Fruit fly (Drosophila melanogaster): ENCODE measurements around the gene ORMDL.

Gene ORMDL

DNA sequence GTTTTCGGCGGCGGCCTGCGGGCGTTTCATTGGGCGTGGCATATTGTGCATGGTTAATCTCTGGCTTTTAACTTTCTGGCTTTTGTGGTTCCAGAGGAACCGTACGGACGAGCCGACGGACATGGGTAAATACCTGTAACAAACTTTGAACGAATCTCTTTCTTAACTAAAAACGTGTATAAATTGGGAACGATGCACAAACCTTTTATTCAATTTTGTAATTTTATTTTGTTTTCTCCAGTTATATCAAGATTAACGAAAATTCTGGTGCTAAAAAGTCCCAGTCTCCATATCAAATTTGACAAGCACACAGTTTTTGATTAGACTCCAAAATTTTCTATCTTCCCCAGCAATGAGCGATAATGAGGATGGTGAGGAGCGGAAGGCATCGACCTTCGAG is 36.7 kb downstream of the ORMDL start, which contains the start of gene CG11249:
TSS of gene CG11249 (plus strand) at position 301 of the 400 bp plus-strand sequence.
- no peak for TF ChIP-seq Myc (optimal IDR thresholded peaks at IDR 0.05)
- TF ChIP-seq psq (optimal IDR thresholded peaks at IDR 0.05): no peak
- TF ChIP-seq Sin3A (optimal IDR thresholded peaks at IDR 0.05): no peak
- TF ChIP-seq h (optimal IDR thresholded peaks at IDR 0.05): no peak
- TF ChIP-seq insv (optimal IDR thresholded peaks at IDR 0.05): no peak
- no peak for TF ChIP-seq ttk (optimal IDR thresholded peaks at IDR 0.05)

DNA sequence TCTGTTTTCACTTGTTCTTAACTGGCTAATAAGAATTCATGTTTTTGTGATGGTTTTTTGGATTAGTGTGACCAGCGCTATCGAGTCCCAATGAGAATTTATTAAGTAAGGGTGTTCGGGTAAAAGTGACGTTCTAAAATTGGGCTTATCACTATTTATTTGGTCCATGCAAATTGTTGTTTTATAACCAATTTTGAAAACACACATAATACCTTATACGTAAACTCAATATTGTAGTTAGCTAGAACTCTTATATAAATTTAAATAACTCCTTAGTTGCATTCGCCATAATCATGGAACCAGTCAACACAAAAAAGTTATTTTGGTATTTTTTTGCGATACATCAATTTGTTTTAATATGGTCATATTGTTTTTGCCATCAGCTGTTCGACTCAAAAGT is 44.6 kb downstream of the ORMDL start, which contains the start of the genes Als2 and CG11248:
TSS of gene Als2 (minus strand) at position 69 of the 400 bp plus-strand sequence.
TSS of gene CG11248 (plus strand) at position 364 of the 400 bp plus-strand sequence.
- TF ChIP-seq insv (optimal IDR thresholded peaks at IDR 0.05): no peak

DNA sequence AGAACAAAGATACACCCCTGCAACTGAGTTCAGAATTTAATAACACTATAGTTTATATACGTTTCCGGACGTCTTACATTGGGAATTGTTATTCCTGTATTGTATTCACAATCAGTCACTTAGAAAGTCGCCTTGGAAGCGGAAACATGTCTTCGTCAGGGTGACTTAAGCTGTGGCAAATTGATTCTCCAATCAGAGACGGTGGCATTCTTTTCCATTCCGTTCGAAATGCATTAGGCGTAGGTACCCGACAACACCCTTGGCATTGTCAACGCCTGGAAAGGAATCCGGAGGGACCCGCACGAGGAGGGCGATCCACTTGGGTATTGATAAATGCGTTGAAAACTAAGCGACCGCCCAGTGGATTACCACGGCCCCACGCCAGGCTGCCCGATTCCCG is 48.8 kb downstream of the ORMDL start, which contains the start of gene Sfp78E:
TSS of gene Sfp78E (minus strand) at position 101 of the 400 bp plus-strand sequence.
- TF ChIP-seq insv (optimal IDR thresholded peaks at IDR 0.05) (no peak), psq (optimal IDR thresholded peaks at IDR 0.05) (no peak), Sin3A (optimal IDR thresholded peaks at IDR 0.05) (no peak), Myc (optimal IDR thresholded peaks at IDR 0.05) (no peak), h (optimal IDR thresholded peaks at IDR 0.05) (no peak)

DNA sequence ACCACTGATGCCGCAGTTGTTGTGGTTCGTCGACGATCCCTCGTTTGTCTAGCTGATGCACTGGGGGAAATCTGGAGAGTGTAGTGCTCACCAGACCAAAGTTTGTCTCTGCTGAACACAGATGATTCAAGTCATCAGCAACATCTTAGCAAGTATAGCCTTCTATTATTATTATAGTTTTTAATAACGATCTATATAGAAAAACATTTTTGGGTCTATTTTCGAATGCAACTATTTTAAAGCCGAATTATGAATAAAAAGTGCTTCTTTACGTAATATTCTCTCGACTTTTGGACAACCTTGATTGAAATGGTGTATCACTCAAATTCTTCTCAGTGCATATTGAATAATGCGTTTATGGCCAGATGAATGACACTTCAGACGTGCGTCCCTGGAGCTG is 50.6 kb downstream of the ORMDL start:
- TF ChIP-seq ttk (optimal IDR thresholded peaks at IDR 0.05) (no peak), insv (optimal IDR thresholded peaks at IDR 0.05) (no peak), psq (optimal IDR thresholded peaks at IDR 0.05) (no peak), Myc (optimal IDR thresholded peaks at IDR 0.05) (no peak), h (optimal IDR thresholded peaks at IDR 0.05) (no peak), Sin3A (optimal IDR thresholded peaks at IDR 0.05) (no peak)
